Fruit fly (Drosophila melanogaster) whole organism, wandering third instar larva: ENCODE results near the gene CG15170.

Experiments used
- Dfd ChIP-seq: fragments of >200 bp; optimal IDR thresholded peaks from 2 replicates; lab custom pipeline; 2017; ENCODE audit warnings: missing biosample characterization, missing genetic modification characterization
- Dif ChIP-seq: fragments of 200-275, 200-300 bp; sonication (Bioruptor generic); optimal IDR thresholded peaks from 2 replicates; lab custom pipeline; 2018; ENCODE audit warnings: missing biosample characterization, missing genetic modification characterization; ENCODE audit not compliant: partially characterized antibody
- HLH106 ChIP-seq: fragments of 200-800 bp; optimal IDR thresholded peaks from 3 replicates; lab custom pipeline; 2019; ENCODE audit warnings: missing biosample characterization, mild to moderate bottlenecking, missing genetic modification characterization, moderate library complexity
- Hr78 ChIP-seq: fragments of >200 bp; optimal IDR thresholded peaks from 2 replicates; lab custom pipeline; 2017; ENCODE audit warnings: missing biosample characterization, missing genetic modification characterization
- Jra ChIP-seq: sonication (Bioruptor generic); optimal IDR thresholded peaks from 2 replicates; lab custom pipeline; 2016; ENCODE audit warnings: missing biosample characterization, missing genetic modification characterization
- Vsx2 ChIP-seq: fragments of 200-300, 225-300 bp; sonication (Bioruptor generic); optimal IDR thresholded peaks from 2 replicates; lab custom pipeline; 2018; ENCODE audit warnings: missing biosample characterization, missing genetic modification characterization; ENCODE audit not compliant: partially characterized antibody
- dmrt93B ChIP-seq: fragments of 200-800 bp; sonication (Bioruptor generic); optimal IDR thresholded peaks from 2 replicates; lab custom pipeline; 2018; ENCODE audit warnings: missing biosample characterization, mild to moderate bottlenecking, missing genetic modification characterization
- dsf ChIP-seq: sonication (Bioruptor generic); optimal IDR thresholded peaks from 2 replicates; lab custom pipeline; 2016; ENCODE audit warnings: missing biosample characterization, missing genetic modification characterization, borderline replicate concordance
- ey ChIP-seq: fragments of 200-800 bp; sonication (Bioruptor generic); optimal IDR thresholded peaks from 2 replicates; lab custom pipeline; 2016; ENCODE audit warnings: missing biosample characterization, missing genetic modification characterization
- h ChIP-seq: fragments of 200-800 bp; sonication (Bioruptor generic); optimal IDR thresholded peaks from 3 replicates; lab custom pipeline; 2016; ENCODE audit warnings: missing biosample characterization, mild to moderate bottlenecking, missing genetic modification characterization
- pan ChIP-seq: fragments of >200 bp; optimal IDR thresholded peaks from 2 replicates; lab custom pipeline; 2017
- usp ChIP-seq: fragments of >200 bp; optimal IDR thresholded peaks from 2 replicates; lab custom pipeline; 2017; ENCODE audit warnings: missing biosample characterization, missing genetic modification characterization

DNA sequence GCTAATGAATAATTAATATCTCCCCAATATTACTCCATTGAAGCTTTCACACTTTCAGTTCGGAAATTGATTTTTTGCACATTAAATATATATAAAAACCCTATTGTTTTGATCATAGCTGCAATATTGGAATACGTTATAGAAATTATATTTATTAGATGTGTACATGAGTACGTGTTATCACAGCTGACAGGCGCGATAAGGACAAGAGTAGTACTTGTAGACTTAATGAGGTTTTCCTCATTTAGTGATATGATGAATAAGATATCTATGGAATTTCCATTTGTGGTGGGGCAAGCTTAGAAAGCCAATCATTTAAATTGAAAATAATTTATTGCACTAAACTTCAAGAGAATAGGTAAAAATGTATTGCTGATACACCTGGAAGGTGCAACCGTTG lies 12.4 kb upstream of the CG15170 start:
- TF ChIP-seq dsf (GFP tag; lab: Kevin White, UChicago) (no peak), ey (GFP tag; lab: Kevin White, UChicago) (no peak), Dif (no peak), pan (lab: Kevin White, UChicago) (no peak), dmrt93B (no peak), Jra (GFP tag; lab: Kevin White, UChicago) (no peak), h (GFP tag; lab: Kevin White, UChicago) (no peak), Dfd (GFP tag; lab: Kevin White, UChicago) (no peak), HLH106 (tag; lab: Kevin White, UChicago) (no peak), Vsx2 (GFP tag; lab: Kevin White, UChicago) (no peak), usp (GFP tag; lab: Kevin White, UChicago) (no peak), Hr78 (GFP tag; lab: Kevin White, UChicago) (no peak)
